Worm (Caenorhabditis elegans) whole organism, young adult: ENCODE measurements around the gene lir-2.

Experiments
- B0261.1 ChIP-seq: sonication (generic microtip); optimal IDR thresholded peaks from 2 replicates; lab custom pipeline; 2016; ENCODE audit warnings: mild to moderate bottlenecking, missing genetic modification characterization, moderate library complexity, missing compliant biosample characterization
- D2030.7 ChIP-seq: fragments of 200-800 bp; sonication (Bioruptor generic); IDR thresholded peaks from 2 replicates; pipeline ENCODE4 v1.3.6; 2022; ENCODE audit warnings: missing genetic modification reagents, missing genetic modification characterization, missing compliant biosample characterization
- F10E7.11 ChIP-seq: sonication (generic microtip); optimal IDR thresholded peaks from 2 replicates; lab custom pipeline; 2017; ENCODE audit warnings: mild to moderate bottlenecking, missing genetic modification characterization, moderate library complexity, missing compliant biosample characterization
- F23B12.7 ChIP-seq: sonication (generic microtip); optimal IDR thresholded peaks from 2 replicates; lab custom pipeline; 2017; ENCODE audit warnings: missing genetic modification characterization, mild to moderate bottlenecking, missing compliant biosample characterization, antibody characterized with exemption, moderate library complexity; ENCODE audit not compliant: insufficient read depth
- F55B11.4 ChIP-seq: sonication (generic microtip); optimal IDR thresholded peaks from 2 replicates; lab custom pipeline; 2016; ENCODE audit warnings: missing compliant biosample characterization, missing genetic modification characterization, borderline replicate concordance; ENCODE audit not compliant: insufficient read depth
- F57A8.1 ChIP-seq: fragments of 200-800 bp; sonication (Bioruptor generic); optimal IDR thresholded peaks from 2 replicates; lab custom pipeline; 2018; ENCODE audit warnings: mild to moderate bottlenecking, missing genetic modification characterization, moderate library complexity, missing compliant biosample characterization
- T26A5.8 ChIP-seq: sonication (generic microtip); optimal IDR thresholded peaks from 2 replicates; lab custom pipeline; 2016; ENCODE audit warnings: missing genetic modification characterization, missing compliant biosample characterization
- Y53F4B.3 ChIP-seq: fragments of 200-800 bp; sonication (Bioruptor generic); IDR thresholded peaks from 2 replicates; pipeline ENCODE4 v1.3.6; 2022; ENCODE audit warnings: missing genetic modification reagents, missing genetic modification characterization, missing compliant biosample characterization
- Y53G8AR.9 ChIP-seq: fragments of 200-800 bp; sonication (Bioruptor generic); conservative IDR thresholded peaks from 2 replicates; pipeline ENCODE4 v1.3.6; 2022; ENCODE audit warnings: missing genetic modification reagents, missing genetic modification characterization, missing compliant biosample characterization
- Y79H2A.3 ChIP-seq: fragments of 200-800 bp; sonication (Bioruptor generic); conservative IDR thresholded peaks from 2 replicates; pipeline ENCODE4 v1.3.6; 2022; ENCODE audit warnings: missing genetic modification reagents, missing genetic modification characterization, missing compliant biosample characterization
- ZK185.1 ChIP-seq: sonication (generic microtip); optimal IDR thresholded peaks from 2 replicates; lab custom pipeline; 2016; ENCODE audit warnings: mild to moderate bottlenecking, missing genetic modification characterization, missing compliant biosample characterization; ENCODE audit not compliant: poor library complexity, severe bottlenecking
- akir-1 ChIP-seq: fragments of 200-800 bp; sonication (Bioruptor generic); optimal IDR thresholded peaks from 2 replicates; lab custom pipeline; 2018; ENCODE audit warnings: mild to moderate bottlenecking, missing genetic modification characterization, moderate library complexity, missing compliant biosample characterization
- athp-1 ChIP-seq: sonication (generic microtip); optimal IDR thresholded peaks from 2 replicates; lab custom pipeline; 2017; ENCODE audit warnings: mild to moderate bottlenecking, missing genetic modification characterization, missing compliant biosample characterization
- attf-6 ChIP-seq: fragments of 200-800 bp; sonication (Bioruptor generic); IDR thresholded peaks from 2 replicates; pipeline ENCODE4 v1.3.6; 2022; ENCODE audit warnings: missing genetic modification reagents, missing genetic modification characterization, missing compliant biosample characterization
- ceh-27 ChIP-seq: fragments of 200-800 bp; sonication (Bioruptor generic); optimal IDR thresholded peaks from 2 replicates; lab custom pipeline; 2018; ENCODE audit warnings: mild to moderate bottlenecking, missing genetic modification characterization, moderate library complexity, missing compliant biosample characterization
- chd-7 ChIP-seq: sonication (generic microtip); optimal IDR thresholded peaks from 2 replicates; lab custom pipeline; 2016; ENCODE audit warnings: mild to moderate bottlenecking, missing genetic modification characterization, moderate library complexity, missing compliant biosample characterization
- die-1 ChIP-seq: sonication (generic microtip); optimal IDR thresholded peaks from 2 replicates; lab custom pipeline; 2016; ENCODE audit warnings: missing genotype, mild to moderate bottlenecking, missing genetic modification characterization, missing compliant biosample characterization
- dox-1 ChIP-seq: fragments of 200-800 bp; sonication (Bioruptor generic); IDR thresholded peaks from 2 replicates; pipeline ENCODE4 v1.3.6; 2022; ENCODE audit warnings: missing genetic modification reagents, missing genetic modification characterization, missing compliant biosample characterization
- dpl-1 ChIP-seq: fragments of 150-350 bp; optimal IDR thresholded peaks from 2 replicates; lab custom pipeline; 2014; ENCODE audit warnings: missing biosample characterization, missing genetic modification reagents, missing genetic modification characterization
- egl-18 ChIP-seq: fragments of 200-800 bp; sonication (Bioruptor generic); IDR thresholded peaks from 2 replicates; pipeline ENCODE4 v1.3.6; 2022; ENCODE audit warnings: missing genetic modification reagents, missing genetic modification characterization, missing compliant biosample characterization
- egl-44 ChIP-seq: fragments of 200-800 bp; sonication (Bioruptor generic); IDR thresholded peaks from 2 replicates; pipeline ENCODE4 v1.3.6; 2022; ENCODE audit warnings: missing genetic modification reagents, missing genetic modification characterization, missing compliant biosample characterization
- him-1 ChIP-seq: sonication (generic microtip); optimal IDR thresholded peaks from 2 replicates; lab custom pipeline; 2016; ENCODE audit warnings: missing genotype, missing genetic modification reagents, missing genetic modification characterization, missing compliant biosample characterization
- hlh-12 ChIP-seq: sonication (generic microtip); optimal IDR thresholded peaks from 2 replicates; lab custom pipeline; 2016; ENCODE audit warnings: missing genetic modification characterization, missing compliant biosample characterization
- hmg-1.2 ChIP-seq: fragments of 200-800 bp; sonication (Bioruptor generic); IDR thresholded peaks from 2 replicates; pipeline ENCODE4 v1.3.6; 2022; ENCODE audit warnings: missing genetic modification reagents, missing genetic modification characterization, missing compliant biosample characterization
- hmg-20 ChIP-seq: fragments of 200-800 bp; sonication (Bioruptor generic); IDR thresholded peaks from 2 replicates; pipeline ENCODE4 v1.3.6; 2022; ENCODE audit warnings: missing genetic modification reagents, missing genetic modification characterization, missing compliant biosample characterization
- lag-1 ChIP-seq: fragments of 200-800 bp; sonication (Bioruptor generic); IDR thresholded peaks from 2 replicates; pipeline ENCODE4 v1.3.6; 2022; ENCODE audit warnings: missing genetic modification reagents, missing genetic modification characterization, missing compliant biosample characterization
- let-607 ChIP-seq, 2 experiments: fragments of 200-800 bp in 1 of 2; sonication (Bioruptor generic) in 1 of 2; sonication (generic microtip) in 1 of 2; optimal IDR thresholded peaks; 2 replicates each; lab custom pipeline; 2016 to 2018; ENCODE audit warnings: mild to moderate bottlenecking in 2 of 2, missing compliant biosample characterization in 2 of 2, missing genetic modification characterization in 2 of 2, moderate library complexity in 2 of 2, missing genotype in 1 of 2
- lin-35 ChIP-seq, 3 experiments: fragments of 150-350 bp in 2 of 3; sonication (generic microtip) in 1 of 3; optimal IDR thresholded peaks; 2 replicates each; lab custom pipeline; 2014 to 2018; ENCODE audit warnings: missing biosample characterization in 3 of 3, missing genetic modification characterization in 3 of 3, missing genetic modification reagents in 3 of 3
- lsl-1 ChIP-seq: fragments of 200-800 bp; sonication (Bioruptor generic); optimal IDR thresholded peaks from 2 replicates; lab custom pipeline; 2018; ENCODE audit warnings: mild to moderate bottlenecking, missing genetic modification characterization, moderate library complexity, missing compliant biosample characterization
- madf-10 ChIP-seq: sonication (generic microtip); optimal IDR thresholded peaks from 2 replicates; lab custom pipeline; 2016; ENCODE audit warnings: mild to moderate bottlenecking, missing genetic modification characterization, missing compliant biosample characterization
- mxl-1 ChIP-seq: sonication (generic microtip); optimal IDR thresholded peaks from 2 replicates; lab custom pipeline; 2016; ENCODE audit warnings: missing genetic modification characterization, missing compliant biosample characterization
- nfya-1 ChIP-seq: sonication (generic microtip); optimal IDR thresholded peaks from 2 replicates; lab custom pipeline; 2017; ENCODE audit warnings: antibody characterized with exemption, missing compliant biosample characterization, missing genetic modification characterization, borderline replicate concordance; ENCODE audit not compliant: insufficient read depth
- nhr-179 ChIP-seq: sonication (generic microtip); optimal IDR thresholded peaks from 2 replicates; lab custom pipeline; 2016; ENCODE audit warnings: mild to moderate bottlenecking, missing genetic modification characterization, missing compliant biosample characterization
- nhr-90 ChIP-seq: sonication (generic microtip); optimal IDR thresholded peaks from 2 replicates; lab custom pipeline; 2016; ENCODE audit warnings: missing genotype, mild to moderate bottlenecking, missing genetic modification characterization, missing compliant biosample characterization
- pha-4 ChIP-seq: fragments of 150-350 bp; sonication (generic microtip); optimal IDR thresholded peaks from 2 replicates; lab custom pipeline; 2014; ENCODE audit warnings: missing biosample characterization, missing genetic modification reagents, missing genetic modification characterization
- rpc-1 ChIP-seq, 2 experiments: fragments of 150-350 bp in 1 of 2; sonication (generic microtip) in 1 of 2; optimal IDR thresholded peaks; 2 replicates each; lab custom pipeline; 2014 to 2018; ENCODE audit warnings: missing biosample characterization in 1 of 2, missing genetic modification characterization in 1 of 2, missing genetic modification reagents in 1 of 2, missing genotype in 1 of 2
- sea-2 ChIP-seq: fragments of 200-800 bp; sonication (Bioruptor generic); IDR thresholded peaks from 2 replicates; pipeline ENCODE4 v1.3.6; 2022; ENCODE audit warnings: missing genetic modification characterization, missing compliant biosample characterization
- snpc-1.3 ChIP-seq: sonication (generic microtip); optimal IDR thresholded peaks from 2 replicates; lab custom pipeline; 2017; ENCODE audit warnings: missing genetic modification characterization, mild to moderate bottlenecking, missing compliant biosample characterization, antibody characterized with exemption, moderate library complexity, missing genotype, missing genetic modification reagents; ENCODE audit not compliant: insufficient read depth
- snpc-3.4 ChIP-seq: sonication (generic microtip); optimal IDR thresholded peaks from 2 replicates; lab custom pipeline; 2017; ENCODE audit warnings: missing genetic modification characterization, mild to moderate bottlenecking, missing compliant biosample characterization, antibody characterized with exemption, moderate library complexity, missing genotype, missing genetic modification reagents
- sptf-2 ChIP-seq: fragments of 200-800 bp; sonication (Bioruptor generic); optimal IDR thresholded peaks from 2 replicates; lab custom pipeline; 2018; ENCODE audit warnings: mild to moderate bottlenecking, missing genetic modification characterization, missing compliant biosample characterization
- tbp1 ChIP-seq: fragments of 200-800 bp; sonication (Bioruptor generic); optimal IDR thresholded peaks from 2 replicates; lab custom pipeline; 2018; ENCODE audit warnings: mild to moderate bottlenecking, missing genetic modification characterization, missing compliant biosample characterization
- xnd-1 ChIP-seq: sonication (generic microtip); optimal IDR thresholded peaks from 2 replicates; lab custom pipeline; 2016; ENCODE audit warnings: missing genotype, missing genetic modification reagents, missing genetic modification characterization, missing compliant biosample characterization
- zfh-2 ChIP-seq: fragments of 200-800 bp; sonication (Bioruptor generic); conservative IDR thresholded peaks from 2 replicates; pipeline ENCODE4 v1.3.6; 2022; ENCODE audit warnings: missing genetic modification reagents, missing genetic modification characterization, missing compliant biosample characterization
- zim-3 ChIP-seq: sonication (generic microtip); optimal IDR thresholded peaks from 2 replicates; lab custom pipeline; 2017; ENCODE audit warnings: mild to moderate bottlenecking, missing genetic modification characterization, moderate library complexity, missing compliant biosample characterization
- ztf-18 ChIP-seq: sonication (generic microtip); optimal IDR thresholded peaks from 2 replicates; lab custom pipeline; 2016; ENCODE audit warnings: missing genotype, mild to moderate bottlenecking, missing genetic modification characterization, missing compliant biosample characterization
- ztf-25 ChIP-seq: fragments of 200-800 bp; sonication (Bioruptor generic); IDR thresholded peaks from 2 replicates; pipeline ENCODE4 v1.3.6; 2022; ENCODE audit warnings: missing genetic modification reagents, missing genetic modification characterization, missing compliant biosample characterization
- ztf-28 ChIP-seq: fragments of 200-800 bp; sonication (Bioruptor generic); IDR thresholded peaks from 2 replicates; pipeline ENCODE4 v1.3.6; 2022; ENCODE audit warnings: missing genetic modification reagents, missing genetic modification characterization, missing compliant biosample characterization
- ztf-3 ChIP-seq: fragments of 200-800 bp; sonication (Bioruptor generic); optimal IDR thresholded peaks from 2 replicates; lab custom pipeline; 2018; ENCODE audit warnings: mild to moderate bottlenecking, missing genetic modification characterization, missing compliant biosample characterization

Gene lir-2

ce11 chrII:7708540-7708939 is 41.5 kb downstream of the lir-2 start, which contains the start of gene B0495.9 (continued):
- TF ChIP-seq lag-1, result no peak
- TF ChIP-seq xnd-1, result peak; percentile 12
- TF ChIP-seq zim-3, result no peak
- no peak for TF ChIP-seq snpc-3.4 (tag; lab: Kevin White, UChicago)
- TF ChIP-seq F57A8.1 (GFP tag; lab: Kevin White, UChicago), result no peak
- peak; percentile 49 for TF ChIP-seq ztf-18 (tag; lab: Kevin White, UChicago)
- no peak for TF ChIP-seq F55B11.4 (tag; lab: Kevin White, UChicago)
- TF ChIP-seq nfya-1 (tag; lab: Kevin White, UChicago), result no peak
- no peak for TF ChIP-seq attf-6 (GFP tag; lab: Robert Waterston, UW)
- no peak for TF ChIP-seq athp-1 (tag; lab: Kevin White, UChicago)
- TF ChIP-seq nhr-90 (tag; lab: Kevin White, UChicago), result no peak
- TF ChIP-seq ztf-25 (GFP tag; lab: Robert Waterston, UW), result 0 out of 2 replicates have a peak, but pooled peaks have one; percentile 45
- TF ChIP-seq F23B12.7, result peak; percentile 26
- no peak for TF ChIP-seq B0261.1 (tag; lab: Kevin White, UChicago)
- peak; percentile 40 for TF ChIP-seq die-1 (tag; lab: Kevin White, UChicago)
- no peak for TF ChIP-seq akir-1 (GFP tag; lab: Kevin White, UChicago)
- TF ChIP-seq egl-44, result no peak
- TF ChIP-seq T26A5.8 (tag; lab: Kevin White, UChicago), result no peak
- TF ChIP-seq ztf-3, result no peak
- TF ChIP-seq mxl-1 (tag; lab: Kevin White, UChicago), result no peak
- TF ChIP-seq hmg-20, result no peak
- TF ChIP-seq chd-7, result no peak
- no peak for TF ChIP-seq hlh-12
- TF ChIP-seq snpc-1.3, result no peak
- TF ChIP-seq ztf-28 (GFP tag; lab: Robert Waterston, UW), result peak; percentile 73; the same call in 1 of the 2 replicates
- peak; percentile 39; the same call in 1 of the 2 replicates for TF ChIP-seq hmg-1.2 (GFP tag; lab: Robert Waterston, UW)
- no peak for TF ChIP-seq lin-35 (GFP tag; optimal IDR thresholded peaks at IDR 0.05; lab: Kevin White, UChicago)
- peak; percentile 26 for TF ChIP-seq him-1 (tag; lab: Kevin White, UChicago)
- TF ChIP-seq dpl-1 (GFP tag; lab: Kevin White, UChicago), result no peak
- TF ChIP-seq madf-10 (tag; lab: Kevin White, UChicago), result no peak
- peak; percentile 40 for TF ChIP-seq rpc-1 (optimal IDR thresholded peaks at IDR 0.05; lab: Kevin White, UChicago)
- TF ChIP-seq rpc-1 (tag; optimal IDR thresholded peaks at IDR 0.05; lab: Kevin White, UChicago), result no peak
- no peak for TF ChIP-seq nhr-179 (tag; lab: Kevin White, UChicago)
- no peak for TF ChIP-seq Y53F4B.3 (GFP tag; lab: Robert Waterston, UW)
- peak; percentile 66 for TF ChIP-seq ZK185.1 (tag; lab: Kevin White, UChicago)
- TF ChIP-seq ceh-27 (GFP tag; lab: Kevin White, UChicago), result peak; percentile 57
- no peak for TF ChIP-seq zfh-2
- no peak for TF ChIP-seq sptf-2 (GFP tag; lab: Kevin White, UChicago)
- TF ChIP-seq lsl-1 (GFP tag; lab: Kevin White, UChicago), result peak; percentile 60
- TF ChIP-seq egl-18 (GFP tag; lab: Robert Waterston, UW), result no peak
- no peak for TF ChIP-seq let-607 (tag; optimal IDR thresholded peaks at IDR 0.05; lab: Kevin White, UChicago)
- TF ChIP-seq Y53G8AR.9 (GFP tag; lab: Robert Waterston, UW), result 0 out of 2 replicates have a peak, but pooled peaks have one; percentile 55
- TF ChIP-seq pha-4, result no peak
- TF ChIP-seq sea-2 (GFP tag; lab: Robert Waterston, UW), result no peak
- TF ChIP-seq D2030.7 (GFP tag; lab: Robert Waterston, UW), result no peak
- no peak for TF ChIP-seq F10E7.11 (tag; lab: Kevin White, UChicago)
- peak; percentile 81 for TF ChIP-seq dox-1
- no peak for TF ChIP-seq Y79H2A.3
- peak; percentile 36 for TF ChIP-seq tbp1
